Worm (Caenorhabditis elegans) whole organism, mixed stage, embryonic: ENCODE data around the gene K06A4.10.

Experiments used
- M03D4.4 ChIP-seq: sonication (generic microtip); optimal IDR thresholded peaks from 2 replicates; lab custom pipeline; 2017; ENCODE audit warnings: mild to moderate bottlenecking, missing genetic modification characterization, missing compliant biosample characterization
- bed-3 ChIP-seq: fragments of 200-800 bp; sonication (Bioruptor generic); optimal IDR thresholded peaks from 3 replicates; lab custom pipeline; 2018; ENCODE audit warnings: mild to moderate bottlenecking, missing genetic modification characterization, moderate library complexity, missing compliant biosample characterization
- blmp-1 ChIP-seq: fragments of 150-350 bp; optimal IDR thresholded peaks from 2 replicates; lab custom pipeline; 2014; ENCODE audit warnings: missing biosample characterization, missing genetic modification characterization
- ceh-39 ChIP-seq: fragments of 150-350 bp; optimal IDR thresholded peaks from 2 replicates; lab custom pipeline; 2014; ENCODE audit warnings: missing biosample characterization, missing genetic modification characterization
- ceh-43 ChIP-seq: fragments of 200-800 bp; sonication (Bioruptor generic); optimal IDR thresholded peaks from 2 replicates; lab custom pipeline; 2018; ENCODE audit warnings: mild to moderate bottlenecking, missing genetic modification characterization, moderate library complexity, missing compliant biosample characterization
- ceh-83 ChIP-seq: fragments of 200-800 bp; sonication (Bioruptor generic); optimal IDR thresholded peaks from 2 replicates; lab custom pipeline; 2018; ENCODE audit warnings: mild to moderate bottlenecking, missing genetic modification characterization, missing compliant biosample characterization
- ces-1 ChIP-seq: fragments of 150-350 bp; optimal IDR thresholded peaks from 2 replicates; lab custom pipeline; 2014; ENCODE audit warnings: missing biosample characterization, missing genetic modification reagents, missing genetic modification characterization
- cnd-1 ChIP-seq: fragments of 200-800 bp; sonication (Bioruptor generic); optimal IDR thresholded peaks from 2 replicates; lab custom pipeline; 2018; ENCODE audit warnings: mild to moderate bottlenecking, missing genetic modification characterization, missing compliant biosample characterization
- drap-1 ChIP-seq: fragments of 200-800 bp; sonication (Bioruptor generic); optimal IDR thresholded peaks from 3 replicates; lab custom pipeline; 2018; ENCODE audit warnings: mild to moderate bottlenecking, missing genetic modification characterization, missing compliant biosample characterization
- elt-1 ChIP-seq: sonication (generic microtip); optimal IDR thresholded peaks from 2 replicates; lab custom pipeline; 2017; ENCODE audit warnings: missing genetic modification characterization, mild to moderate bottlenecking, missing compliant biosample characterization, antibody characterized with exemption, moderate library complexity, borderline replicate concordance; ENCODE audit not compliant: insufficient read depth
- flh-1 ChIP-seq: fragments of 200-800 bp; sonication (Bioruptor generic); optimal IDR thresholded peaks from 2 replicates; lab custom pipeline; 2018; ENCODE audit warnings: mild to moderate bottlenecking, missing genetic modification characterization, moderate library complexity, missing compliant biosample characterization
- ham-2 ChIP-seq: fragments of 200-800 bp; sonication (Bioruptor generic); optimal IDR thresholded peaks from 2 replicates; lab custom pipeline; 2018; ENCODE audit warnings: mild to moderate bottlenecking, missing genetic modification characterization, missing compliant biosample characterization
- hlh-1 ChIP-seq: fragments of 150-350 bp; optimal IDR thresholded peaks from 2 replicates; lab custom pipeline; 2014; ENCODE audit warnings: missing biosample characterization, missing genetic modification reagents, missing genetic modification characterization
- lsy-2 ChIP-seq: fragments of 150-350 bp; optimal IDR thresholded peaks from 2 replicates; lab custom pipeline; 2014; ENCODE audit warnings: missing biosample characterization, missing genetic modification characterization
- mab-5 ChIP-seq: fragments of 150-350 bp; optimal IDR thresholded peaks from 2 replicates; lab custom pipeline; 2014; ENCODE audit warnings: missing biosample characterization, missing genetic modification characterization
- mep-1 ChIP-seq: fragments of 150-350 bp; optimal IDR thresholded peaks from 2 replicates; lab custom pipeline; 2017; ENCODE audit warnings: missing biosample characterization, missing genetic modification reagents, missing genetic modification characterization, inconsistent platforms
- mls-2 ChIP-seq: sonication (generic microtip); optimal IDR thresholded peaks from 2 replicates; lab custom pipeline; 2016; ENCODE audit warnings: mild to moderate bottlenecking, missing genetic modification characterization, moderate library complexity, missing compliant biosample characterization
- nhr-12 ChIP-seq: fragments of 150-350 bp; optimal IDR thresholded peaks from 2 replicates; lab custom pipeline; 2014; ENCODE audit warnings: missing biosample characterization, missing genetic modification characterization
- nhr-2 ChIP-seq: fragments of 150-350 bp; optimal IDR thresholded peaks from 2 replicates; lab custom pipeline; 2014; ENCODE audit warnings: missing biosample characterization, missing genetic modification characterization
- nhr-237 ChIP-seq: fragments of 150-350 bp; optimal IDR thresholded peaks from 2 replicates; lab custom pipeline; 2014; ENCODE audit warnings: missing biosample characterization, missing genetic modification characterization
- nhr-28 ChIP-seq: fragments of 150-350 bp; optimal IDR thresholded peaks from 2 replicates; lab custom pipeline; 2014; ENCODE audit warnings: missing biosample characterization, missing genetic modification characterization
- nhr-76 ChIP-seq: sonication (generic microtip); optimal IDR thresholded peaks from 2 replicates; lab custom pipeline; 2017; ENCODE audit warnings: missing biosample characterization, missing genetic modification characterization
- pha-4 ChIP-seq: fragments of 150-350 bp; optimal IDR thresholded peaks from 2 replicates; lab custom pipeline; 2018; ENCODE audit warnings: missing biosample characterization, missing genetic modification reagents, missing genetic modification characterization
- sem-2 ChIP-seq: fragments of 200-800 bp; sonication (Bioruptor generic); optimal IDR thresholded peaks from 2 replicates; lab custom pipeline; 2018; ENCODE audit warnings: mild to moderate bottlenecking, missing genetic modification characterization, missing compliant biosample characterization
- snpc-4 ChIP-seq: fragments of 150-350 bp; optimal IDR thresholded peaks from 2 replicates; lab custom pipeline; 2014; ENCODE audit warnings: missing biosample characterization, missing genetic modification characterization
- sptf-1 ChIP-seq: sonication (generic microtip); optimal IDR thresholded peaks from 2 replicates; lab custom pipeline; 2017; ENCODE audit warnings: mild to moderate bottlenecking, missing genetic modification characterization, moderate library complexity, missing compliant biosample characterization
- tbx-8 ChIP-seq: fragments of 200-800 bp; sonication (Bioruptor generic); optimal IDR thresholded peaks from 2 replicates; lab custom pipeline; 2018; ENCODE audit warnings: mild to moderate bottlenecking, missing genetic modification characterization, moderate library complexity, missing compliant biosample characterization
- unc-120 ChIP-seq: sonication (generic microtip); optimal IDR thresholded peaks from 2 replicates; lab custom pipeline; 2017; ENCODE audit warnings: missing genetic modification characterization, missing compliant biosample characterization; ENCODE audit not compliant: poor library complexity, severe bottlenecking
- unc-39 ChIP-seq: fragments of 150-350 bp; optimal IDR thresholded peaks from 2 replicates; lab custom pipeline; 2014; ENCODE audit warnings: missing biosample characterization, missing genetic modification characterization
- unc-62 ChIP-seq: fragments of 150-350 bp; optimal IDR thresholded peaks from 2 replicates; lab custom pipeline; 2014; ENCODE audit warnings: missing biosample characterization, missing genetic modification reagents, missing genetic modification characterization
- zip-8 ChIP-seq: fragments of 150-350 bp; optimal IDR thresholded peaks from 2 replicates; lab custom pipeline; 2014; ENCODE audit warnings: missing biosample characterization, missing genetic modification characterization
- ztf-11 ChIP-seq: fragments of 150-350 bp; optimal IDR thresholded peaks from 2 replicates; lab custom pipeline; 2014; ENCODE audit warnings: missing biosample characterization, missing genetic modification characterization

K06A4.10 gene

ce11 chrV:9527337-9527736 lies 37.7 kb upstream of the K06A4.10 start:
- TF ChIP-seq elt-1 (tag; lab: Kevin White, UChicago) (no peak), cnd-1 (tag; lab: Kevin White, UChicago) (no peak), drap-1 (GFP tag; lab: Kevin White, UChicago) (no peak), mls-2 (tag; lab: Kevin White, UChicago) (no peak), nhr-28 (tag; lab: Kevin White, UChicago) (no peak), hlh-1 (tag; lab: Kevin White, UChicago) (no peak), flh-1 (GFP tag; lab: Kevin White, UChicago) (no peak), ceh-43 (GFP tag; lab: Kevin White, UChicago) (no peak), tbx-8 (GFP tag; lab: Kevin White, UChicago) (no peak), bed-3 (GFP tag; lab: Kevin White, UChicago) (no peak), M03D4.4 (tag; lab: Kevin White, UChicago) (no peak), ces-1 (GFP tag; lab: Kevin White, UChicago) (no peak), mab-5 (tag; lab: Kevin White, UChicago) (no peak), ceh-39 (tag; lab: Kevin White, UChicago) (no peak), blmp-1 (tag; lab: Kevin White, UChicago) (no peak)

ce11 chrV:9526470-9526869 lies 36.9 kb upstream of the K06A4.10 start, which contains the start of gene C50F4.1:
Gene C50F4.1 (plus strand): TSS chrV:9526793.
- no peak for TF ChIP-seq unc-62 (GFP tag; lab: Kevin White, UChicago)
- no peak for TF ChIP-seq snpc-4 (tag; lab: Kevin White, UChicago)
- no peak for TF ChIP-seq pha-4 (tag; lab: Kevin White, UChicago)
- no peak for TF ChIP-seq nhr-2 (tag; lab: Kevin White, UChicago)
- TF ChIP-seq ztf-11 (tag; lab: Kevin White, UChicago), result no peak
- no peak for TF ChIP-seq ham-2
- TF ChIP-seq lsy-2 (tag; lab: Kevin White, UChicago), result no peak
- no peak for TF ChIP-seq tbx-8 (GFP tag; lab: Kevin White, UChicago)
- TF ChIP-seq hlh-1 (tag; lab: Kevin White, UChicago), result no peak
- TF ChIP-seq unc-39 (tag; lab: Kevin White, UChicago), result no peak
- TF ChIP-seq mls-2 (tag; lab: Kevin White, UChicago), result no peak
- TF ChIP-seq unc-120, result no peak
- no peak for TF ChIP-seq nhr-12 (tag; lab: Kevin White, UChicago)
- TF ChIP-seq, all 35 proteins: peak for 0

ce11 chrV:9524099-9524498 lies 34.5 kb upstream of the K06A4.10 start, which contains the start of gene C50F4.9:
Gene C50F4.9 (minus strand): TSS chrV:9524199.
- no peak for TF ChIP-seq zip-8 (tag; lab: Kevin White, UChicago)
- TF ChIP-seq sem-2 (GFP tag; lab: Kevin White, UChicago), result no peak
- TF ChIP-seq mep-1, result no peak
- no peak for TF ChIP-seq elt-1 (tag; lab: Kevin White, UChicago)
- no peak for TF ChIP-seq nhr-237 (tag; lab: Kevin White, UChicago)
- TF ChIP-seq snpc-4 (tag; lab: Kevin White, UChicago), result no peak
- no peak for TF ChIP-seq ceh-43 (GFP tag; lab: Kevin White, UChicago)
- no peak for TF ChIP-seq lsy-2 (tag; lab: Kevin White, UChicago)
- TF ChIP-seq nhr-28 (tag; lab: Kevin White, UChicago), result no peak
- no peak for TF ChIP-seq cnd-1 (tag; lab: Kevin White, UChicago)
- TF ChIP-seq hlh-1 (tag; lab: Kevin White, UChicago), result no peak
- no peak for TF ChIP-seq ces-1 (GFP tag; lab: Kevin White, UChicago)
- TF ChIP-seq ceh-39 (tag; lab: Kevin White, UChicago), result no peak
- TF ChIP-seq nhr-76, result no peak
- no peak for TF ChIP-seq blmp-1 (tag; lab: Kevin White, UChicago)
- no peak for TF ChIP-seq pha-4 (tag; lab: Kevin White, UChicago)
- TF ChIP-seq nhr-2 (tag; lab: Kevin White, UChicago), result no peak
- TF ChIP-seq bed-3 (GFP tag; lab: Kevin White, UChicago), result no peak
- no peak for TF ChIP-seq sptf-1 (tag; lab: Kevin White, UChicago)

- TF ChIP-seq sptf-1 (tag; lab: Kevin White, UChicago), result no peak
- TF ChIP-seq nhr-76, result no peak
- TF ChIP-seq tbx-8 (GFP tag; lab: Kevin White, UChicago), result no peak
- TF ChIP-seq ceh-83 (GFP tag; lab: Kevin White, UChicago), result no peak
- TF ChIP-seq pha-4 (tag; lab: Kevin White, UChicago), result no peak
- no peak for TF ChIP-seq ceh-39 (tag; lab: Kevin White, UChicago)
- TF ChIP-seq nhr-12 (tag; lab: Kevin White, UChicago), result no peak
- no peak for TF ChIP-seq drap-1 (GFP tag; lab: Kevin White, UChicago)
- no peak for TF ChIP-seq M03D4.4 (tag; lab: Kevin White, UChicago)
- TF ChIP-seq nhr-237 (tag; lab: Kevin White, UChicago), result no peak
- TF ChIP-seq mls-2 (tag; lab: Kevin White, UChicago), result no peak
- no peak for TF ChIP-seq bed-3 (GFP tag; lab: Kevin White, UChicago)
- no peak for TF ChIP-seq cnd-1 (tag; lab: Kevin White, UChicago)
Measured at ce11 chrV:9521697-9522096, 32.1 kb upstream of the K06A4.10 start.
